Worm (Caenorhabditis elegans) whole organism, L2 larva: ENCODE results near the gene R151.1.

Experiments used
- C34F6.9 ChIP-seq: fragments of 150-350 bp; optimal IDR thresholded peaks from 2 replicates; lab custom pipeline; 2014; ENCODE audit warnings: missing biosample characterization, missing genetic modification characterization
- F13H6.1 ChIP-seq: sonication (generic microtip); optimal IDR thresholded peaks from 2 replicates; lab custom pipeline; 2016; ENCODE audit warnings: missing genetic modification characterization, missing compliant biosample characterization
- R02D3.7 ChIP-seq: fragments of 150-350 bp; optimal IDR thresholded peaks from 2 replicates; lab custom pipeline; 2014; ENCODE audit warnings: missing biosample characterization, missing genetic modification characterization
- ZK546.5 ChIP-seq: sonication (generic microtip); optimal IDR thresholded peaks from 2 replicates; lab custom pipeline; 2017; ENCODE audit warnings: missing biosample characterization, missing genetic modification characterization
- alr-1 ChIP-seq: fragments of 150-350 bp; optimal IDR thresholded peaks from 2 replicates; lab custom pipeline; 2014; ENCODE audit warnings: missing biosample characterization, missing genetic modification characterization
- aly-2 ChIP-seq: fragments of 150-350 bp; optimal IDR thresholded peaks from 2 replicates; lab custom pipeline; 2014; ENCODE audit warnings: missing biosample characterization, missing genetic modification characterization
- ama-1 ChIP-seq: fragments of 150-350 bp; optimal IDR thresholded peaks from 2 replicates; lab custom pipeline; 2018; ENCODE audit warnings: inconsistent platforms
- blmp-1 ChIP-seq: sonication (generic microtip); optimal IDR thresholded peaks from 2 replicates; lab custom pipeline; 2017; ENCODE audit warnings: missing genetic modification characterization, mild to moderate bottlenecking, missing compliant biosample characterization, antibody characterized with exemption, moderate library complexity; ENCODE audit not compliant: insufficient read depth
- ceh-16 ChIP-seq: fragments of 150-350 bp; optimal IDR thresholded peaks from 2 replicates; lab custom pipeline; 2014; ENCODE audit warnings: missing biosample characterization, missing genetic modification characterization
- ceh-82 ChIP-seq: fragments of 150-350 bp; optimal IDR thresholded peaks from 2 replicates; lab custom pipeline; 2014; ENCODE audit warnings: missing biosample characterization, missing genetic modification characterization
- crh-2 ChIP-seq: sonication (generic microtip); optimal IDR thresholded peaks from 2 replicates; lab custom pipeline; 2017; ENCODE audit warnings: missing biosample characterization, missing genetic modification characterization
- dmd-4 ChIP-seq: sonication (generic microtip); optimal IDR thresholded peaks from 2 replicates; lab custom pipeline; 2017; ENCODE audit warnings: missing biosample characterization, missing genetic modification characterization
- egl-27 ChIP-seq: sonication (generic microtip); optimal IDR thresholded peaks from 3 replicates; lab custom pipeline; 2017; ENCODE audit warnings: missing biosample characterization, missing genetic modification reagents, missing genetic modification characterization
- elt-1 ChIP-seq: fragments of 150-350 bp; optimal IDR thresholded peaks from 2 replicates; lab custom pipeline; 2014; ENCODE audit warnings: missing biosample characterization, missing genetic modification characterization
- fos-1 ChIP-seq: fragments of 150-350 bp; optimal IDR thresholded peaks from 2 replicates; lab custom pipeline; 2014; ENCODE audit warnings: missing biosample characterization, missing genetic modification characterization
- gmeb-1 ChIP-seq: fragments of 150-350 bp; optimal IDR thresholded peaks from 2 replicates; lab custom pipeline; 2014; ENCODE audit warnings: missing biosample characterization, missing genetic modification characterization
- lin-11 ChIP-seq: fragments of 150-350 bp; sonication (generic microtip); optimal IDR thresholded peaks from 2 replicates; lab custom pipeline; 2014; ENCODE audit warnings: missing biosample characterization, missing genetic modification characterization, inconsistent platforms, mixed read lengths
- lin-13 ChIP-seq: fragments of 150-350 bp; optimal IDR thresholded peaks from 2 replicates; lab custom pipeline; 2014; ENCODE audit warnings: missing biosample characterization, missing genetic modification reagents, missing genetic modification characterization
- lsy-2 ChIP-seq, 2 experiments: fragments of 150-350 bp in 1 of 2; sonication (generic microtip) in 1 of 2; optimal IDR thresholded peaks; 2 replicates each; lab custom pipeline; 2014 to 2017; ENCODE audit warnings: missing biosample characterization in 2 of 2, missing genetic modification characterization in 2 of 2
- mab-5 ChIP-seq: fragments of 150-350 bp; optimal IDR thresholded peaks from 2 replicates; lab custom pipeline; 2014; ENCODE audit warnings: missing biosample characterization, missing genetic modification characterization
- mdl-1 ChIP-seq, 2 experiments: fragments of 150-350 bp in 1 of 2; sonication (generic microtip) in 1 of 2; optimal IDR thresholded peaks; 2 replicates each; lab custom pipeline; 2017; ENCODE audit warnings: missing biosample characterization in 2 of 2, missing genetic modification characterization in 2 of 2
- nhr-10 ChIP-seq: sonication (generic microtip); optimal IDR thresholded peaks from 2 replicates; lab custom pipeline; 2017; ENCODE audit warnings: missing biosample characterization, missing genetic modification characterization
- nhr-12 ChIP-seq: fragments of 150-350 bp; optimal IDR thresholded peaks from 2 replicates; lab custom pipeline; 2014; ENCODE audit warnings: missing biosample characterization, missing genetic modification characterization
- nhr-129 ChIP-seq: fragments of 150-350 bp; optimal IDR thresholded peaks from 2 replicates; lab custom pipeline; 2014; ENCODE audit warnings: missing biosample characterization, missing genetic modification characterization
- nhr-21 ChIP-seq: fragments of 150-350 bp; optimal IDR thresholded peaks from 2 replicates; lab custom pipeline; 2014; ENCODE audit warnings: missing biosample characterization, missing genetic modification characterization
- nhr-23 ChIP-seq: fragments of 150-350 bp; optimal IDR thresholded peaks from 2 replicates; lab custom pipeline; 2014; ENCODE audit warnings: missing biosample characterization, missing genetic modification reagents, missing genetic modification characterization
- nhr-25 ChIP-seq: fragments of 150-350 bp; sonication (generic microtip); optimal IDR thresholded peaks from 3 replicates; lab custom pipeline; 2014; ENCODE audit warnings: missing biosample characterization, missing genetic modification characterization
- nhr-6 ChIP-seq: fragments of 150-350 bp; optimal IDR thresholded peaks from 2 replicates; lab custom pipeline; 2014; ENCODE audit warnings: missing biosample characterization, missing genetic modification characterization
- nhr-77 ChIP-seq: fragments of 150-350 bp; optimal IDR thresholded peaks from 2 replicates; lab custom pipeline; 2014; ENCODE audit warnings: missing biosample characterization, missing genetic modification characterization
- peb-1 ChIP-seq: fragments of 150-350 bp; optimal IDR thresholded peaks from 2 replicates; lab custom pipeline; 2014; ENCODE audit warnings: missing biosample characterization, missing genetic modification characterization
- sem-4 ChIP-seq: fragments of 150-350 bp; optimal IDR thresholded peaks from 2 replicates; lab custom pipeline; 2014; ENCODE audit warnings: missing biosample characterization, missing genetic modification reagents, missing genetic modification characterization
- skn-1 ChIP-seq: sonication (generic microtip); optimal IDR thresholded peaks from 2 replicates; lab custom pipeline; 2017; ENCODE audit warnings: missing biosample characterization, missing genetic modification characterization
- sma-3 ChIP-seq: sonication (generic microtip); optimal IDR thresholded peaks from 2 replicates; lab custom pipeline; 2016; ENCODE audit warnings: missing genetic modification reagents, missing genetic modification characterization, missing compliant biosample characterization
- sma-9 ChIP-seq, 2 experiments: fragments of 150-350 bp in 1 of 2; sonication (generic microtip) in 1 of 2; optimal IDR thresholded peaks; 2 replicates each; lab custom pipeline; 2014 to 2016; ENCODE audit warnings: missing genetic modification characterization in 2 of 2, mild to moderate bottlenecking in 1 of 2, missing biosample characterization in 1 of 2, missing compliant biosample characterization in 1 of 2, missing genetic modification reagents in 1 of 2, moderate library complexity in 1 of 2
- snpc-4 ChIP-seq: fragments of 150-350 bp; optimal IDR thresholded peaks from 2 replicates; lab custom pipeline; 2014; ENCODE audit warnings: missing biosample characterization, missing genetic modification characterization
- unc-39 ChIP-seq: fragments of 150-350 bp; optimal IDR thresholded peaks from 2 replicates; lab custom pipeline; 2014; ENCODE audit warnings: missing biosample characterization, missing genetic modification characterization
- unc-55 ChIP-seq: fragments of 150-350 bp; sonication (generic microtip); optimal IDR thresholded peaks from 3 replicates; lab custom pipeline; 2014; ENCODE audit warnings: missing biosample characterization, missing genetic modification reagents, missing genetic modification characterization
- unc-62 ChIP-seq: fragments of 150-350 bp; optimal IDR thresholded peaks from 2 replicates; lab custom pipeline; 2014; ENCODE audit warnings: missing biosample characterization, missing genetic modification reagents, missing genetic modification characterization
- zag-1 ChIP-seq: fragments of 150-350 bp; optimal IDR thresholded peaks from 2 replicates; lab custom pipeline; 2014; ENCODE audit warnings: missing biosample characterization, missing genetic modification characterization
- ztf-11 ChIP-seq: sonication (generic microtip); optimal IDR thresholded peaks from 2 replicates; lab custom pipeline; 2017; ENCODE audit warnings: missing biosample characterization, missing genetic modification characterization
- ztf-4 ChIP-seq: fragments of 150-350 bp; optimal IDR thresholded peaks from 2 replicates; lab custom pipeline; 2014; ENCODE audit warnings: missing biosample characterization, missing genetic modification characterization

R151.1 gene

ce11 chrIII:7170090-7170489 lies 46.2 kb upstream of the R151.1 start:
- TF ChIP-seq unc-55 (GFP tag; lab: Kevin White, UChicago) (no peak), mab-5 (no peak), ztf-11 (tag; lab: Kevin White, UChicago) (no peak), zag-1 (tag; lab: Kevin White, UChicago) (no peak), unc-39 (tag; lab: Kevin White, UChicago) (no peak), nhr-12 (tag; lab: Kevin White, UChicago) (no peak), lsy-2 (tag; optimal IDR thresholded peaks at IDR 0.05; lab: Kevin White, UChicago) (no peak)

- TF ChIP-seq lin-13 (GFP tag; lab: Kevin White, UChicago) (no peak), ceh-16 (tag; lab: Kevin White, UChicago) (no peak), nhr-129 (tag; lab: Kevin White, UChicago) (no peak), dmd-4 (tag; lab: Kevin White, UChicago) (no peak), alr-1 (no peak), elt-1 (tag; lab: Kevin White, UChicago) (no peak), ztf-11 (tag; lab: Kevin White, UChicago) (no peak)
- TF ChIP-seq, all 48 proteins: peak for 0
These were observed 37.8 kb upstream of the R151.1 start for ce11 chrIII:7178497-7178896.

DNA sequence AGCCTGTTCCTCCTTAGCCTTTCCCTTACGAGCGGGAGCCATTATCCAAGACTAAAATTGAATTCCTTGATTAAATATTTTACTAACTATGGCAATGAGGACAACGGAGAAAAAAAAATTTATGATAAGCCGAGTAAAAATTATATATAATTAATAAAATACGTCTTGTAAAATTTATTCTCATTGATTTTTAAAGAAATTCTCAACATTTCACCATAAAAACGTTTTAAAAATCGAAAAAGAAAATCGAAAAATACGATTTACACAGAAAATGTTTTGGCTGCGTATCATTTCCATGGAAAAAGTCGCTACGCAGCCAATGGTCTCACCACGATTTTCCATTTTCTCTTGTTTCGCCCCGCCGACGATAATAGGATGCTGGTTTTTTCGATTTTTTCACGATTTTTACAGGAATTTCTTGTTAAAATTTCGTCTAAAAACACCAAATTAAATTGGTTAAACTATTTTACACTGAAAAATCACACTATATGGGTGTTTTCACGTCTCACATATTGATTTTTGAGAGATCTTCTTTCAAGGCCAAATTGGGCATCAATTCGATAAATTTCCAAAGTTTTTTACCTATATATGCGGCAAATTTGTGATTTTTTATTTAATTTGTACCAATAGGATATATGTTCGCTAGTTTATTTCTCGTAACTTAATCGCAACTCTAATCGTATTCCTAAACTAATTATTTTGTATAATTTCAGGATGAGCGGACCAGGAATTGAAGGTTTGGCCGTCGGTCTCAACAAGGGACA lies 36.6 kb upstream of the R151.1 start, which contains the start of the genes rps-14 and rpl-36:
rps-14 (minus strand) TSS at position 51 of the 764 bp plus-strand sequence.
rpl-36 (plus strand) TSS at position 714 of the 764 bp plus-strand sequence.
- TF ChIP-seq alr-1 (no peak), R02D3.7 (tag; lab: Kevin White, UChicago) (peak; percentile 44), nhr-6 (tag; lab: Kevin White, UChicago) (peak; percentile 91), sma-3 (GFP tag; lab: Kevin White, UChicago) (peak; percentile 90), nhr-12 (tag; lab: Kevin White, UChicago) (no peak), ama-1 (lab: Kevin White, UChicago) (peak; percentile 87), mab-5 (peak; percentile 74), unc-39 (tag; lab: Kevin White, UChicago) (no peak), unc-62 (no peak), lsy-2 (tag; optimal IDR thresholded peaks at IDR 0.05; lab: Kevin White, UChicago) (peak; percentile 83 to 96), aly-2 (tag; lab: Kevin White, UChicago) (no peak), nhr-129 (tag; lab: Kevin White, UChicago) (peak; percentile 88), C34F6.9 (tag; lab: Kevin White, UChicago) (peak; percentile 95), crh-2 (peak; percentile 94), nhr-77 (peak; percentile 23), ztf-4 (tag; lab: Kevin White, UChicago) (peak; percentile 80), ceh-82 (tag; lab: Kevin White, UChicago) (peak; percentile 23), lin-13 (GFP tag; lab: Kevin White, UChicago) (peak; percentile 91), sma-9 (GFP tag; optimal IDR thresholded peaks at IDR 0.05; lab: Kevin White, UChicago) (peak; percentile 88), sma-9 (tag; optimal IDR thresholded peaks at IDR 0.05; lab: Kevin White, UChicago) (no peak), skn-1 (tag; lab: Kevin White, UChicago) (no peak), nhr-10 (peak; percentile 47), ceh-16 (tag; lab: Kevin White, UChicago) (peak; percentile 74), fos-1 (tag; lab: Kevin White, UChicago) (peak; percentile 71), snpc-4 (tag; lab: Kevin White, UChicago) (peak; percentile 74), egl-27 (tag; lab: Kevin White, UChicago) (peak; percentile 91), nhr-25 (tag; lab: Kevin White, UChicago) (peak; percentile 93), elt-1 (tag; lab: Kevin White, UChicago) (no peak), gmeb-1 (tag; lab: Kevin White, UChicago) (peak; percentile 88), F13H6.1 (tag; lab: Kevin White, UChicago) (peak; percentile 83), unc-55 (GFP tag; lab: Kevin White, UChicago) (peak; percentile 93), lin-11 (tag; lab: Kevin White, UChicago) (peak; percentile 79), sem-4 (tag; lab: Kevin White, UChicago) (peak; percentile 78), mdl-1 (tag; optimal IDR thresholded peaks at IDR 0.05; lab: Kevin White, UChicago) (peak in 1 of 2 experiments; percentile 19), ZK546.5 (tag; lab: Kevin White, UChicago) (peak; percentile 87), nhr-21 (tag; lab: Kevin White, UChicago) (peak; percentile 91), blmp-1 (tag; lab: Kevin White, UChicago) (peak; percentile 88), nhr-23 (tag; lab: Kevin White, UChicago) (no peak), peb-1 (tag; lab: Kevin White, UChicago) (no peak)
